Fruit fly (Drosophila melanogaster): ENCODE results near the gene CG31139.
A peak's percentile ranks its signal among the peaks of the same experiment; 100 is the strongest.

The CG31139 gene

DNA sequence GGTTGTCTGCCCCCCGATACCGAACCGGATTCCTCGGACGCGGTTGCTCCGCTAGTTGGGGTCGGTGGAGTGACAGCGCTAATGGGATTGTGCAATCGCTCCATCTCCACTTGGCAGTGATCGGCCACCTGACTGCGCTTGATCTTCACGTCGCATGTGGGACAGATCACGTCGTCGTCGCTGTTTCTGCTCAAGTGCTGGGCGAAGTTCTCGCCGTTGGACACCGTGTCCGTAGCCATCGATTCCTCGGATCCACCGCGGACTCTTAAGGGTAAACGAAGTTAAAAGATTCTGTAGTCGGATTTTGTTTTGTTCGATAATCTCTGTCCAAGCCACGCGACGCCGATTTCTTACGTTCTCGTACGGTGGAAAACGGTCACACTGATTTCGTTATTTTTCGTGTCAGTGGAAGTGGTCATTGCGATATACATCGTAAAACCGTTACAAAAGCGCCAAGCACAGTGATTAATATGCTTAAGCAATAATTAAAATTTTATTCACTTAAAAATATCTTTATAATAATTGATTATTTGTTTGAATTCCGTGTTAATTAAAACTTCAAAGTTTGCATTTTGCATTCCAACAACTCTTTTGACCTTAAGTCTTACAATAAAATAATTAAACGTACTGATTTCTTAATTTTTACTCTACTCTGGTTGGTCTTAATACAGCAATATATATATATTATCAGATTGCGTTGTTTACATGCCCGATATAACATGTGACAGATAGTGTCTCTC, 22.7 kb downstream of the CG31139 start, which contains the start of gene RNF220:
RNF220 (minus strand) TSS at position 384 of the 740 bp plus-strand sequence.
- TF ChIP-seq Mnt (GFP tag; optimal IDR thresholded peaks at IDR 0.05), result peak; percentile 62
- peak; percentile 39 for TF ChIP-seq CG1620 (GFP tag; optimal IDR thresholded peaks at IDR 0.05)
- no peak for TF ChIP-seq cnc (optimal IDR thresholded peaks at IDR 0.05)

DNA sequence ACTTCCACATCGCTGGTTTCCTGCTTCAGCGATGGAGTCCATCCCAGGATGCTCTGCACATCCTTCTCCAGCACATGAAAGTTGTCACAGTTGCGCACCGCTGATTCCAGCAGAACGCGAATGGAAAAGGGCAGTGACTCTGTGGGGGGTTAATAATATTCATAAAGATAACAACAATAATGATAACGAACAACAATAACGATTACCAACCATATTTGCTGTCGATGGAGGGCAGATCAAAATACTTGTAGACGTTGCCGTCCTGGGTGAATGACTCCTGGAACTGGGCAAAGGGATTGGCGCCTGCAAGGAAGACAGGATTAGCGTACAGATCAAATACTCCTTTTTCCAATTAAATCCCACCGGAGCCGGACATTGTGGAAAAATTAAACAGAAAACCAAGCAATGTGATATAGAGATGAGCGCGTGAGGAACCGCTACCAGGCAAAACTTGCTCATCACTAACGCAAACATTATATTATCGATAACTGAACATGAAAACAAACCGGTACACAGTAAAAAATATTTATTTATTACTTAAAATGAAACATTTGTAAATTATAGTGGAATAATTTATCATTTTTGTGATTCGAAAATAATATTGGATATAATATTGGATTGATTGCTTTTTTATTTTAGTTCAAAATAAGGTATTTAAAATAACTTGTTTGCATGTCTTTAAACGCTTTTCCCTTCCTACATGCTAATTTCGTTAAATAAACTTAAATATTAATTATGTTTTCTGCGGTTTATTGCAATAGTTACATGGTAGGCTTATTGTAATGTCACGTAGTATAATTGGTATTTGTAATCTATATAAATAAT, 24.5 kb downstream of the CG31139 start, which contains the start of gene Irp-1A:
Irp-1A (minus strand) TSS at position 439 of the 825 bp plus-strand sequence.
- TF ChIP-seq CG1620 (GFP tag; optimal IDR thresholded peaks at IDR 0.05) (peak; percentile 17), Mnt (GFP tag; optimal IDR thresholded peaks at IDR 0.05) (peak; percentile 59), Crg-1 (GFP tag; optimal IDR thresholded peaks at IDR 0.05) (peak; percentile 7), CG33017 (tag; optimal IDR thresholded peaks at IDR 0.05) (peak; percentile 77), cnc (optimal IDR thresholded peaks at IDR 0.05) (no peak), pad (GFP tag; optimal IDR thresholded peaks at IDR 0.05) (peak; percentile 19), ovo (GFP tag; optimal IDR thresholded peaks at IDR 0.05) (no peak), toe (GFP tag; optimal IDR thresholded peaks at IDR 0.05) (peak; percentile 59), Clk (GFP tag; optimal IDR thresholded peaks at IDR 0.05) (no peak), Hr96 (GFP tag; optimal IDR thresholded peaks at IDR 0.05) (no peak), tj (GFP tag; optimal IDR thresholded peaks at IDR 0.05) (peak; percentile 39), CG14711 (tag; optimal IDR thresholded peaks at IDR 0.05) (peak; percentile 76), kay (GFP tag; ENCODE audit: borderline replicate concordance) (no peak), CG12768 (GFP tag; optimal IDR thresholded peaks at IDR 0.05) (no peak), CG7101 (tag; optimal IDR thresholded peaks at IDR 0.05) (peak; percentile 74), CG7045 (GFP tag; optimal IDR thresholded peaks at IDR 0.05) (peak; percentile 70), CG5204 (GFP tag; optimal IDR thresholded peaks at IDR 0.05) (no peak), CG11617 (GFP tag; optimal IDR thresholded peaks at IDR 0.05) (peak; percentile 68), bab1 (GFP tag; optimal IDR thresholded peaks at IDR 0.05) (peak; percentile 73), cic (GFP tag; optimal IDR thresholded peaks at IDR 0.05) (peak; percentile 10)

DNA sequence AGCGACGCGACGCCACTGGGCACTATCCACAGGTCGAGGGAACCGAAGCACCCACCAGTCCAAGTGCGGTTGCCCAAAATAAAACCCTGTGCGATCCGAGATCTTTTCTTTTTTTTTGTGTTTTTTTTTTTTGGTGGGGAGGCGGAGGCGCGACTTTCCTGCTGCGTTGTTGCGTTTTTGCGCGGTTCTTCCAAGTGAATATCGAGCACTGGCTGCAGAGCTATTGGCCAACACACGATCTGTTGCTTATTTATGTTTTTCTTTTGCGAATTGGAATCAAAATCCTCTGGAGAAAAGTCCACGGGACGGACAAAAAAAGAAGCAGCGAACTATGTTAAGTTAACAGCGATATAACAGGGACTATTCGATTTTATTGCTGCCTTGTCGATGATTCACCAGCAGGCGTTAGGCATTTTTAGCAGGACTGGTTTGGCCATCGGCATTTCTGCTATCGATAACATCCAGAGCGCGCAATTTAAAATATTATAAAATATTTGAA, 28.0 kb downstream of the CG31139 start, which contains the start of gene wge:
wge (minus strand) TSS at position 343 of the 499 bp plus-strand sequence.
- TF ChIP-seq CG1620 (GFP tag; optimal IDR thresholded peaks at IDR 0.05) (peak; percentile 9), Hr96 (GFP tag; optimal IDR thresholded peaks at IDR 0.05) (peak; percentile 29), cic (GFP tag; optimal IDR thresholded peaks at IDR 0.05) (no peak), CG33017 (tag; optimal IDR thresholded peaks at IDR 0.05) (no peak), Clk (GFP tag; optimal IDR thresholded peaks at IDR 0.05) (no peak), toe (GFP tag; optimal IDR thresholded peaks at IDR 0.05) (no peak), ovo (GFP tag; optimal IDR thresholded peaks at IDR 0.05) (no peak), CG7045 (GFP tag; optimal IDR thresholded peaks at IDR 0.05) (no peak), CG14711 (tag; optimal IDR thresholded peaks at IDR 0.05) (no peak), pad (GFP tag; optimal IDR thresholded peaks at IDR 0.05) (no peak), bab1 (GFP tag; optimal IDR thresholded peaks at IDR 0.05) (peak; percentile 43), kay (GFP tag; ENCODE audit: borderline replicate concordance) (peak; percentile 99), Crg-1 (GFP tag; optimal IDR thresholded peaks at IDR 0.05) (no peak), CG7101 (tag; optimal IDR thresholded peaks at IDR 0.05) (peak; percentile 7), CG11617 (GFP tag; optimal IDR thresholded peaks at IDR 0.05) (peak; percentile 27), tj (GFP tag; optimal IDR thresholded peaks at IDR 0.05) (peak; percentile 17), cnc (optimal IDR thresholded peaks at IDR 0.05) (no peak), CG5204 (GFP tag; optimal IDR thresholded peaks at IDR 0.05) (no peak), CG12768 (GFP tag; optimal IDR thresholded peaks at IDR 0.05) (peak; percentile 68), Mnt (GFP tag; optimal IDR thresholded peaks at IDR 0.05) (peak; percentile 15)

DNA sequence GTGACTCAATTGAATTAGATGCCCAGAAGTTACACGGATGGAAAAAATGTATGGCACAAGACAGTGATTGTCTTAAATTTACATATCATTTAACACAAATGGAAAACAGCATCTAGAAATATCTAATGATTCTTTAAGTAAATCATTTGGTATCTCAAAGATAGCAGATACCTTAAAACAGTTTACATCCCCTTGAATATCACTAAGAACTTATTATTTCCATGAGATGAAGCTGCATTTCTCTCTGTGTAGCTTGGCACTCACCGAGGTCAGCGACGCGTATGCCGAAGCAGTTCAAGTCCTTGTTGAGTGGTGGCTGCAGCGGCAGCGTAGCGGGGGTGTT, 29.3 kb downstream of the CG31139 start:
- no peak for TF ChIP-seq tj (GFP tag; optimal IDR thresholded peaks at IDR 0.05)
- no peak for TF ChIP-seq CG12768 (GFP tag; optimal IDR thresholded peaks at IDR 0.05)
- TF ChIP-seq kay (GFP tag; ENCODE audit: borderline replicate concordance), result no peak
- no peak for TF ChIP-seq CG14711 (tag; optimal IDR thresholded peaks at IDR 0.05)
- TF ChIP-seq CG1620 (GFP tag; optimal IDR thresholded peaks at IDR 0.05), result no peak
- TF ChIP-seq CG7045 (GFP tag; optimal IDR thresholded peaks at IDR 0.05), result no peak
- TF ChIP-seq Mnt (GFP tag; optimal IDR thresholded peaks at IDR 0.05), result no peak
- TF ChIP-seq Clk (GFP tag; optimal IDR thresholded peaks at IDR 0.05), result no peak
- TF ChIP-seq CG11617 (GFP tag; optimal IDR thresholded peaks at IDR 0.05), result no peak
- TF ChIP-seq pad (GFP tag; optimal IDR thresholded peaks at IDR 0.05), result no peak
- no peak for TF ChIP-seq toe (GFP tag; optimal IDR thresholded peaks at IDR 0.05)
- TF ChIP-seq cic (GFP tag; optimal IDR thresholded peaks at IDR 0.05), result no peak
- TF ChIP-seq CG33017 (tag; optimal IDR thresholded peaks at IDR 0.05), result no peak

DNA sequence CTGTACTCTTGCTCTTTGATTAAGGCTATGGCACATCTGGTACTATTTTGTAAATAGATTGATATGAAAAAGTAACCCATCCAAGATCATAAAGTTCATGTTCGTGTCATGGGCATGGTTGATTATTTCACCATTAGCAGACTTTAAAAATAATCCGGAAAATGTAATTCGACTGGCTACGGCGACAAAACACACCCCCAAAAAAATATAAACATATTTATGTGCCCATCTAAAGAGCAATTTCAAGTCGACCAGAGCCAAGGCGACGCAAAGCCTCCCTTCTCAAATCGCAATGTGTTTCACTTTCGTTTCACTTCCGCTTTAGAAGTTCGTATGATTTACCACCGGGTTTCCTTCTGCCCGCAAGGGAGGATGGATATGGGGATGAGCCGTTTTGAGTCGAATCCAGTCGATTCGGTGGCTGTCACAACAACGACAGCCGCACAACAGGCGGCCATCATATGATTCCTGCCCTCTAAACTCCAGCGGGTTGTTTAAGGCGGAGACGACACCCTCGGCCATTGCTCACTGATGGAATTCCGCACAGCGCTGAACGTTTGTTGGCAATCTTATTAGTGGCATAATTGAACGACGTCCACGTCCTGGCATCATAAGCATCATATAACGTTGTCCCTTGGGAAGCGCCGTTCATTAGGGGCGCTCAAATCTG, 29.8 kb downstream of the CG31139 start:
- no peak for TF ChIP-seq CG12768 (GFP tag; optimal IDR thresholded peaks at IDR 0.05)
- no peak for TF ChIP-seq Hr96 (GFP tag; optimal IDR thresholded peaks at IDR 0.05)
- no peak for TF ChIP-seq kay (GFP tag; ENCODE audit: borderline replicate concordance)
- TF ChIP-seq ovo (GFP tag; optimal IDR thresholded peaks at IDR 0.05), result no peak
- no peak for TF ChIP-seq CG7101 (tag; optimal IDR thresholded peaks at IDR 0.05)
- no peak for TF ChIP-seq bab1 (GFP tag; optimal IDR thresholded peaks at IDR 0.05)
- no peak for TF ChIP-seq cnc (optimal IDR thresholded peaks at IDR 0.05)
- TF ChIP-seq cic (GFP tag; optimal IDR thresholded peaks at IDR 0.05), result no peak
- TF ChIP-seq CG1620 (GFP tag; optimal IDR thresholded peaks at IDR 0.05), result no peak
- no peak for TF ChIP-seq CG11617 (GFP tag; optimal IDR thresholded peaks at IDR 0.05)
- TF ChIP-seq CG33017 (tag; optimal IDR thresholded peaks at IDR 0.05), result no peak
- no peak for TF ChIP-seq tj (GFP tag; optimal IDR thresholded peaks at IDR 0.05)
- no peak for TF ChIP-seq Mnt (GFP tag; optimal IDR thresholded peaks at IDR 0.05)
- TF ChIP-seq CG14711 (tag; optimal IDR thresholded peaks at IDR 0.05), result no peak
- TF ChIP-seq toe (GFP tag; optimal IDR thresholded peaks at IDR 0.05), result no peak
- no peak for TF ChIP-seq CG7045 (GFP tag; optimal IDR thresholded peaks at IDR 0.05)
- TF ChIP-seq CG5204 (GFP tag; optimal IDR thresholded peaks at IDR 0.05), result no peak
